Fruit fly (Drosophila melanogaster): ENCODE measurements around the gene CG31546.

The CG31546 gene

DNA sequence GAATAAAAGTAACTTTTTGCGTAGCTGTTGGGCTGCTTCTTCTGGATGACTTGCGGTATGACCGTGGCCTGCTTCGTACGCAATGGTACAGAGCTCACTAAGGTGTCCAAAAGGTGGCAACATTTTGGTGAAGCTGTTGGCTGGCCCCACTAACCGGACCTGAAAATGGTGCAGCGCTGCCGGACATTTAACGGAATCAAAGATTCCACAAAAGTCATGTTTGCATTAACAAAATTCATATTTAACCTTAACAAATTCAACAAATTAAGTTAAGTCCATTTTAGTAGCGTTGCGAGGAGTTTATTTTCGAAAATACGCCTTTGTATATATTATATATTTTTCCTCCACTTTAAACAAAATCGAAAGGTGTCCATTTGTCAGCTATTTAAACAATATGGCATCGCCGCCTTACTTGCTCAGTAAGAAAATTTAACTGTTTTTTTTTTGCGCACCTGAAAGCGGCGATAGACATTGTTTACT lies 34.3 kb downstream of the CG31546 start, which contains the start of the genes kra and SecS (continued):
- TF ChIP-seq bowl (GFP tag; IDR thresholded peaks at IDR 0.05) (no peak), dmrt11E (tag; optimal IDR thresholded peaks at IDR 0.05) (peak; percentile 56), CG1832 (GFP tag; optimal IDR thresholded peaks at IDR 0.05) (no peak), ap (GFP tag; IDR thresholded peaks at IDR 0.05) (no peak), fu2 (GFP tag; optimal IDR thresholded peaks at IDR 0.05) (no peak), ken (GFP tag; IDR thresholded peaks at IDR 0.05) (no peak), CG16813 (GFP tag; IDR thresholded peaks at IDR 0.05; ENCODE audit: partially characterized antibody) (no peak), CG1647 (GFP tag; optimal IDR thresholded peaks at IDR 0.05) (peak; percentile 57), bab2 (GFP tag; optimal IDR thresholded peaks at IDR 0.05) (peak; percentile 54), Antp (GFP tag; optimal IDR thresholded peaks at IDR 0.05) (peak; percentile 35), CG2129 (GFP tag; IDR thresholded peaks at IDR 0.05; ENCODE audit: partially characterized antibody) (no peak), CG4328 (GFP tag; optimal IDR thresholded peaks at IDR 0.05) (peak; percentile 63), CG6254 (GFP tag; optimal IDR thresholded peaks at IDR 0.05) (no peak), CG13894 (tag; optimal IDR thresholded peaks at IDR 0.05) (peak; percentile 14), Myb (GFP tag; optimal IDR thresholded peaks at IDR 0.05) (peak; percentile 80), CHES-1-like (GFP tag; optimal IDR thresholded peaks at IDR 0.05) (no peak), CG31441 (GFP tag; IDR thresholded peaks at IDR 0.05) (no peak), Bteb2 (GFP tag; optimal IDR thresholded peaks at IDR 0.05) (peak; percentile 29), Dip2 (GFP tag; IDR thresholded peaks at IDR 0.05) (no peak), CG13624 (GFP tag; optimal IDR thresholded peaks at IDR 0.05) (peak; percentile 32), Vsx1 (GFP tag; optimal IDR thresholded peaks at IDR 0.05) (no peak), CG14667 (GFP tag; IDR thresholded peaks at IDR 0.05) (no peak), tap (tag; optimal IDR thresholded peaks at IDR 0.05) (no peak), sens (GFP tag) (peak; percentile 92), CG11398 (GFP tag; optimal IDR thresholded peaks at IDR 0.05) (no peak), gsb-n (tag; optimal IDR thresholded peaks at IDR 0.05) (no peak), jigr1 (GFP tag; IDR thresholded peaks at IDR 0.05) (no peak), grn (GFP tag; optimal IDR thresholded peaks at IDR 0.05) (no peak), CG1233 (GFP tag; optimal IDR thresholded peaks at IDR 0.05) (peak; percentile 36), CG4282 (GFP tag; optimal IDR thresholded peaks at IDR 0.05) (no peak), Stat92E (GFP tag; optimal IDR thresholded peaks at IDR 0.05) (no peak), CG7271 (tag; optimal IDR thresholded peaks at IDR 0.05) (peak; percentile 10), slp2 (GFP tag; optimal IDR thresholded peaks at IDR 0.05) (peak; percentile 36), zf30C (GFP tag; optimal IDR thresholded peaks at IDR 0.05) (no peak), CG12219 (GFP tag; optimal IDR thresholded peaks at IDR 0.05) (no peak), CG11723 (GFP tag; optimal IDR thresholded peaks at IDR 0.05) (peak; percentile 57), Dad (GFP tag; optimal IDR thresholded peaks at IDR 0.05) (peak; percentile 53), Hr51 (GFP tag; optimal IDR thresholded peaks at IDR 0.05) (peak; percentile 72 to 77), ac (GFP tag; optimal IDR thresholded peaks at IDR 0.05) (no peak), ewg (GFP tag; optimal IDR thresholded peaks at IDR 0.05) (peak; percentile 67), CG8281 (tag; optimal IDR thresholded peaks at IDR 0.05) (no peak), hbn (GFP tag; IDR thresholded peaks at IDR 0.05; ENCODE audit: partially characterized antibody) (no peak), CG16815 (GFP tag; optimal IDR thresholded peaks at IDR 0.05) (peak; percentile 23), gcm2 (GFP tag; optimal IDR thresholded peaks at IDR 0.05) (no peak), Sox100B (GFP tag; optimal IDR thresholded peaks at IDR 0.05) (peak; percentile 71), C15 (GFP tag; IDR thresholded peaks at IDR 0.05) (no peak), CG17829 (tag; optimal IDR thresholded peaks at IDR 0.05) (peak; percentile 67), mirr (GFP tag; optimal IDR thresholded peaks at IDR 0.05) (peak; percentile 9), sqz (GFP tag; optimal IDR thresholded peaks at IDR 0.05) (no peak), D19A (tag; optimal IDR thresholded peaks at IDR 0.05) (peak; percentile 30), Doc3 (GFP tag; IDR thresholded peaks at IDR 0.05; ENCODE audit: partially characterized antibody) (no peak)
